Fruit fly (Drosophila melanogaster) whole organism, embryonic: ENCODE measurements around the gene CG14868.
A peak's percentile ranks its signal among the peaks of the same experiment; 100 is the strongest.

Source experiments
- Asciz ChIP-seq: fragments of 200-800 bp; sonication (Bioruptor generic); optimal IDR thresholded peaks from 2 replicates; lab custom pipeline; 2017; ENCODE audit warnings: missing biosample characterization, mild to moderate bottlenecking, missing genetic modification characterization, missing genetic modification reagents
- BtbVII ChIP-seq: fragments of 200-800 bp; sonication (Bioruptor generic); optimal IDR thresholded peaks from 3 replicates; lab custom pipeline; 2017; ENCODE audit warnings: missing biosample characterization, mild to moderate bottlenecking, missing genetic modification characterization
- CG10267 ChIP-seq: fragments of 200-800 bp; sonication (Bioruptor generic); optimal IDR thresholded peaks from 2 replicates; lab custom pipeline; 2018; ENCODE audit warnings: missing biosample characterization, mild to moderate bottlenecking, missing genetic modification characterization, moderate library complexity
- CG10274 ChIP-seq: fragments of 200-800 bp; sonication (Bioruptor generic); optimal IDR thresholded peaks from 3 replicates; lab custom pipeline; 2017; ENCODE audit warnings: missing biosample characterization, mild to moderate bottlenecking, missing genetic modification characterization
- CG11085 ChIP-seq: fragments of 200-800 bp; sonication (Bioruptor generic); IDR thresholded peaks from 2 replicates; pipeline ENCODE4 v1.3.6; 2022; ENCODE audit warnings: missing biosample characterization, missing genetic modification characterization
- CG11456 ChIP-seq: fragments of 200-800 bp; sonication (Bioruptor generic); IDR thresholded peaks from 3 replicates; pipeline ENCODE4 v1.3.6; 2022; ENCODE audit warnings: missing biosample characterization, missing genetic modification characterization
- CG13287 ChIP-seq: fragments of 200-800 bp; sonication (Bioruptor generic); IDR thresholded peaks from 2 replicates; pipeline ENCODE4 v1.3.6; 2022; ENCODE audit warnings: missing biosample characterization, missing genetic modification characterization; ENCODE audit not compliant: partially characterized antibody
- CG13894 ChIP-seq: fragments of 200-800 bp; sonication (Bioruptor generic); optimal IDR thresholded peaks from 3 replicates; lab custom pipeline; 2018; ENCODE audit warnings: missing biosample characterization, mild to moderate bottlenecking, missing genetic modification characterization, moderate library complexity
- CG14710 ChIP-seq: fragments of 200-800 bp; sonication (Bioruptor generic); optimal IDR thresholded peaks from 3 replicates; lab custom pipeline; 2019; ENCODE audit warnings: missing biosample characterization, mild to moderate bottlenecking, missing genetic modification characterization, moderate library complexity
- CG15514 ChIP-seq: fragments of 200-800 bp; sonication (Bioruptor generic); optimal IDR thresholded peaks from 3 replicates; lab custom pipeline; 2017; ENCODE audit warnings: missing biosample characterization, missing genetic modification characterization, mild to moderate bottlenecking, moderate library complexity, missing genetic modification reagents
- CG16813 ChIP-seq: fragments of 200-800 bp; sonication (Bioruptor generic); IDR thresholded peaks from 3 replicates; pipeline ENCODE4 v1.3.6; 2022; ENCODE audit warnings: missing biosample characterization, missing genetic modification characterization; ENCODE audit not compliant: partially characterized antibody
- CG2116 ChIP-seq: fragments of 200-800 bp; sonication (Bioruptor generic); optimal IDR thresholded peaks from 3 replicates; lab custom pipeline; 2018; ENCODE audit warnings: missing biosample characterization, mild to moderate bottlenecking, missing genetic modification characterization
- CG2199 ChIP-seq: fragments of 200-800 bp; sonication (Bioruptor generic); IDR thresholded peaks from 3 replicates; pipeline ENCODE4 v1.3.6; 2022; ENCODE audit warnings: missing biosample characterization, missing genetic modification characterization
- CG43689 ChIP-seq: fragments of 200-800 bp; sonication (Bioruptor generic); IDR thresholded peaks from 2 replicates; pipeline ENCODE4 v1.3.6; 2022; ENCODE audit warnings: missing biosample characterization, missing genetic modification characterization
- CG4424 ChIP-seq: fragments of 200-800 bp; sonication (Bioruptor generic); optimal IDR thresholded peaks from 3 replicates; lab custom pipeline; 2016; ENCODE audit warnings: missing biosample characterization, missing genetic modification characterization
- CG4707 ChIP-seq: fragments of 200-800 bp; sonication (Bioruptor generic); optimal IDR thresholded peaks from 2 replicates; lab custom pipeline; 2018; ENCODE audit warnings: missing biosample characterization, mild to moderate bottlenecking, missing genetic modification characterization, moderate library complexity
- CG5180 ChIP-seq: fragments of 200-800 bp; sonication (Bioruptor generic); optimal IDR thresholded peaks from 3 replicates; lab custom pipeline; 2017; ENCODE audit warnings: missing biosample characterization, missing genetic modification characterization, mild to moderate bottlenecking, moderate library complexity, missing genetic modification reagents
- CG5245 ChIP-seq: fragments of 200-800 bp; sonication (Bioruptor generic); optimal IDR thresholded peaks from 3 replicates; lab custom pipeline; 2016; ENCODE audit warnings: missing biosample characterization, missing genetic modification characterization
- CG6689 ChIP-seq: fragments of 200-800 bp; sonication (Bioruptor generic); IDR thresholded peaks from 2 replicates; pipeline ENCODE4 v1.3.6; 2022; ENCODE audit warnings: missing biosample characterization, missing genetic modification characterization
- CG7963 ChIP-seq: fragments of 200-800 bp; sonication (Bioruptor generic); IDR thresholded peaks from 3 replicates; pipeline ENCODE4 v1.3.6; 2022; ENCODE audit warnings: missing biosample characterization, missing genetic modification characterization; ENCODE audit not compliant: partially characterized antibody
- CG9876 ChIP-seq: fragments of 200-800 bp; sonication (Bioruptor generic); optimal IDR thresholded peaks from 2 replicates; lab custom pipeline; 2016; ENCODE audit warnings: missing biosample characterization, missing genetic modification characterization
- Camta ChIP-seq: fragments of 200-800 bp; sonication (Bioruptor generic); optimal IDR thresholded peaks from 2 replicates; lab custom pipeline; 2016; ENCODE audit warnings: missing biosample characterization, missing genetic modification characterization
- D ChIP-seq, 2 experiments: fragments of 200-800 bp in 1 of 2; fragments of >200 bp in 1 of 2; sonication (Bioruptor generic) in 1 of 2; optimal IDR thresholded peaks; 2 replicates in 1 of 2; 3 replicates in 1 of 2; lab custom pipeline; 2017; ENCODE audit warnings: mild to moderate bottlenecking in 1 of 2, missing biosample characterization in 1 of 2, missing genetic modification characterization in 1 of 2, missing genetic modification reagents in 1 of 2
- Dfd ChIP-seq, 2 experiments: fragments of >200 bp; optimal IDR thresholded peaks; 2 replicates each; lab custom pipeline; 2017; ENCODE audit warnings: missing biosample characterization in 2 of 2, missing genetic modification characterization in 2 of 2
- Drgx ChIP-seq: fragments of 200-800 bp; sonication (Bioruptor generic); IDR thresholded peaks from 2 replicates; pipeline ENCODE4 v1.3.6; 2022; ENCODE audit warnings: missing biosample characterization, missing genetic modification characterization
- Eip74EF ChIP-seq, 2 experiments: fragments of 200-800 bp in 1 of 2; fragments of >200 bp in 1 of 2; sonication (Bioruptor generic) in 1 of 2; optimal IDR thresholded peaks; 2 replicates each; lab custom pipeline; 2017 to 2019; ENCODE audit warnings: missing biosample characterization in 2 of 2, missing genetic modification characterization in 2 of 2, mild to moderate bottlenecking in 1 of 2, moderate library complexity in 1 of 2
- Hsf ChIP-seq: fragments of 200-800 bp; sonication (Bioruptor generic); optimal IDR thresholded peaks from 3 replicates; lab custom pipeline; 2016; ENCODE audit warnings: missing biosample characterization, missing genetic modification characterization
- Nf-YB ChIP-seq: fragments of 200-800 bp; sonication (Bioruptor generic); optimal IDR thresholded peaks from 3 replicates; lab custom pipeline; 2019; ENCODE audit warnings: missing biosample characterization, mild to moderate bottlenecking, missing genetic modification characterization, moderate library complexity
- Oli ChIP-seq: fragments of 200-800 bp; sonication (Bioruptor generic); optimal IDR thresholded peaks from 2 replicates; lab custom pipeline; 2018; ENCODE audit warnings: missing biosample characterization, mild to moderate bottlenecking, missing genetic modification characterization, moderate library complexity
- Ptx1 ChIP-seq: fragments of 200-800 bp; sonication (Bioruptor generic); IDR thresholded peaks from 2 replicates; pipeline ENCODE4 v1.3.6; 2022; ENCODE audit warnings: missing biosample characterization, missing genetic modification characterization
- Sry-β ChIP-seq: fragments of 200-800 bp; sonication (Bioruptor generic); optimal IDR thresholded peaks from 2 replicates; lab custom pipeline; 2018; ENCODE audit warnings: missing biosample characterization, mild to moderate bottlenecking, missing genetic modification characterization, moderate library complexity
- az2 ChIP-seq: fragments of 200-800 bp; sonication (Bioruptor generic); optimal IDR thresholded peaks from 3 replicates; lab custom pipeline; 2016; ENCODE audit warnings: missing biosample characterization, missing genetic modification characterization
- bowl ChIP-seq: fragments of 200-800 bp; sonication (Bioruptor generic); IDR thresholded peaks from 2 replicates; pipeline ENCODE4 v1.3.6; 2022; ENCODE audit warnings: missing biosample characterization, missing genetic modification characterization
- dysf ChIP-seq: fragments of 200-800 bp; sonication (Bioruptor generic); IDR thresholded peaks from 3 replicates; pipeline ENCODE4 v1.3.6; 2022; ENCODE audit warnings: missing biosample characterization, missing genetic modification characterization
- fd96Cb ChIP-seq: fragments of 200-800 bp; sonication (Bioruptor generic); optimal IDR thresholded peaks from 2 replicates; lab custom pipeline; 2018; ENCODE audit warnings: missing biosample characterization, mild to moderate bottlenecking, missing genetic modification characterization, moderate library complexity
- gfzf ChIP-seq: fragments of 200-800 bp; sonication (Bioruptor generic); optimal IDR thresholded peaks from 2 replicates; lab custom pipeline; 2016; ENCODE audit warnings: missing biosample characterization, mild to moderate bottlenecking, missing genetic modification characterization, moderate library complexity
- her ChIP-seq: fragments of 200-800 bp; sonication (Bioruptor generic); optimal IDR thresholded peaks from 2 replicates; lab custom pipeline; 2016; ENCODE audit warnings: missing biosample characterization, missing genetic modification characterization
- lola ChIP-seq, 3 experiments: fragments of >200 bp in 2 of 3; fragments of 200-800 bp in 1 of 3; sonication (Bioruptor generic) in 1 of 3; optimal IDR thresholded peaks; 2 replicates each; lab custom pipeline; 2017 to 2019; ENCODE audit warnings: missing biosample characterization in 3 of 3, missing genetic modification characterization in 3 of 3, mild to moderate bottlenecking in 1 of 3, moderate library complexity in 1 of 3
- nmo ChIP-seq: fragments of 200-800 bp; sonication (Bioruptor generic); optimal IDR thresholded peaks from 2 replicates; lab custom pipeline; 2018; ENCODE audit warnings: missing biosample characterization, mild to moderate bottlenecking, missing genetic modification characterization, moderate library complexity
- onecut ChIP-seq: fragments of 200-800 bp; sonication (Bioruptor generic); IDR thresholded peaks from 2 replicates; pipeline ENCODE4 v1.3.6; 2022; ENCODE audit warnings: missing biosample characterization, missing genetic modification characterization
- pita ChIP-seq: fragments of 200-800 bp; sonication (Bioruptor generic); optimal IDR thresholded peaks from 2 replicates; lab custom pipeline; 2017; ENCODE audit warnings: missing biosample characterization, mild to moderate bottlenecking, missing genetic modification characterization
- sens ChIP-seq: fragments of 200-800 bp; sonication (Bioruptor generic); peaks from one replicate; lab custom pipeline; 2016; ENCODE audit warnings: missing biosample characterization, missing genetic modification characterization
- tgo ChIP-seq: fragments of 200-800 bp; sonication (Bioruptor generic); IDR thresholded peaks from 3 replicates; pipeline ENCODE4 v1.3.6; 2022; ENCODE audit warnings: missing biosample characterization, missing genetic modification characterization
- tio ChIP-seq: fragments of 200-800 bp; sonication (Bioruptor generic); optimal IDR thresholded peaks from 2 replicates; lab custom pipeline; 2017; ENCODE audit warnings: missing biosample characterization, missing genetic modification characterization, inconsistent platforms
- tll ChIP-seq, 2 experiments: fragments of 200-800 bp in 1 of 2; fragments of >200 bp in 1 of 2; sonication (Bioruptor generic) in 1 of 2; optimal IDR thresholded peaks; 2 replicates each; lab custom pipeline; 2017 to 2019; ENCODE audit warnings: missing biosample characterization in 2 of 2, missing genetic modification characterization in 2 of 2, mild to moderate bottlenecking in 1 of 2, moderate library complexity in 1 of 2
- toy ChIP-seq: fragments of 200-800 bp; sonication (Bioruptor generic); IDR thresholded peaks from 2 replicates; pipeline ENCODE4 v1.3.6; 2022; ENCODE audit warnings: missing biosample characterization, missing genetic modification characterization
- trh ChIP-seq: fragments of 200-800 bp; sonication (Bioruptor generic); optimal IDR thresholded peaks from 2 replicates; lab custom pipeline; 2016; ENCODE audit warnings: missing biosample characterization, missing genetic modification characterization
- tup ChIP-seq: fragments of 200-800 bp; sonication (Bioruptor generic); optimal IDR thresholded peaks from 2 replicates; lab custom pipeline; 2016; ENCODE audit warnings: missing biosample characterization, mild to moderate bottlenecking, missing genetic modification characterization, moderate library complexity
- tx ChIP-seq: fragments of 200-800 bp; sonication (Bioruptor generic); optimal IDR thresholded peaks from 2 replicates; lab custom pipeline; 2016; ENCODE audit warnings: missing biosample characterization, missing genetic modification characterization
- zen2 ChIP-seq: fragments of 200-800 bp; sonication (Bioruptor generic); IDR thresholded peaks from 3 replicates; pipeline ENCODE4 v1.3.6; 2022; ENCODE audit warnings: missing biosample characterization, missing genetic modification characterization; ENCODE audit not compliant: partially characterized antibody

CG14868 gene

DNA sequence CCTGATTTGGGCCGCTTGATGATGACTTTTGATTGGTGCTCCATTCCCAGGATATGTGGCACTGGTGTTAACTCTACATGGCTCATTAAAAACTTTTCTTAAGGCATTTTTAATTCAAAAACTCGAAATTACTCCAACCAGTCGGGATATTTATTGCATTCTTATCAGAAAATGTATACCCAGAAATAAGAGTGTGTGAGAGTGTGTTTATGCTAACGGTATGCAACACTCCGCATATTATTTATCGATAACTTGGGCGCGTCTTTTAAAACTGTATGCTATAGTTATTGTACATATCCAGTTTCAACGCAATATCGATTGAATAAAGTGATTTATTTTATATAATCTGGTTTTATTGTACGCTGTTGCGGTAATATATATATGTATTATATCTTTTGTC is 2.3 kb downstream of the CG14868 start, which contains the start of gene CG34404 (continued):
- TF ChIP-seq onecut (GFP tag; lab: Robert Waterston, UW) (no peak), Ptx1 (GFP tag; lab: Robert Waterston, UW) (no peak), CG4424 (GFP tag; lab: Kevin White, UChicago) (no peak), CG9876 (no peak), CG6689 (GFP tag; lab: Robert Waterston, UW) (no peak), tio (GFP tag; lab: Kevin White, UChicago) (no peak), az2 (GFP tag; lab: Kevin White, UChicago) (no peak), Asciz (GFP tag; lab: Kevin White, UChicago) (no peak), CG11085 (GFP tag; lab: Robert Waterston, UW) (no peak), D (optimal IDR thresholded peaks at IDR 0.05; lab: Kevin White, UChicago) (no peak), D (GFP tag; optimal IDR thresholded peaks at IDR 0.05; lab: Kevin White, UChicago) (no peak), CG2116 (GFP tag; lab: Kevin White, UChicago) (peak; percentile 41), tx (no peak), CG13287 (peak; percentile 62), gfzf (no peak), toy (no peak), Sry-β (GFP tag; lab: Kevin White, UChicago) (no peak), tup (GFP tag; lab: Kevin White, UChicago) (no peak), zen2 (GFP tag; lab: Robert Waterston, UW) (peak; percentile 32; the same call in 2 of the 3 replicates), BtbVII (GFP tag; lab: Kevin White, UChicago) (no peak), sens (GFP tag; lab: Kevin White, UChicago) (peak; percentile 62), lola (GFP tag; optimal IDR thresholded peaks at IDR 0.05; lab: Kevin White, UChicago) (no peak), tll (GFP tag; optimal IDR thresholded peaks at IDR 0.05; lab: Kevin White, UChicago) (no peak), CG5245 (GFP tag; lab: Kevin White, UChicago) (no peak), CG7963 (no peak), Camta (no peak), CG10274 (GFP tag; lab: Kevin White, UChicago) (no peak), CG10267 (peak; percentile 93), CG15514 (GFP tag; lab: Kevin White, UChicago) (peak; percentile 50), CG14710 (tag; lab: Kevin White, UChicago) (peak; percentile 42), CG13894 (tag; lab: Kevin White, UChicago) (no peak), CG5180 (no peak), her (GFP tag; lab: Kevin White, UChicago) (peak; percentile 4), nmo (GFP tag; lab: Kevin White, UChicago) (no peak), bowl (GFP tag; lab: Robert Waterston, UW) (no peak), Nf-YB (no peak), Dfd (GFP tag; optimal IDR thresholded peaks at IDR 0.05; lab: Kevin White, UChicago) (no peak), CG11456 (no peak), dysf (GFP tag; lab: Robert Waterston, UW) (no peak), CG43689 (GFP tag; lab: Robert Waterston, UW) (no peak), fd96Cb (tag; lab: Kevin White, UChicago) (no peak), Drgx (GFP tag; lab: Robert Waterston, UW) (no peak), CG4707 (no peak), pita (GFP tag; lab: Kevin White, UChicago) (no peak), CG16813 (GFP tag; lab: Robert Waterston, UW) (0 out of 3 replicates have a peak, but pooled peaks have one; percentile 26), Eip74EF (GFP tag; optimal IDR thresholded peaks at IDR 0.05; lab: Kevin White, UChicago) (no peak), trh (GFP tag; lab: Kevin White, UChicago) (no peak), Hsf (GFP tag; lab: Kevin White, UChicago) (no peak), CG2199 (GFP tag; lab: Robert Waterston, UW) (no peak), Oli (tag; lab: Kevin White, UChicago) (no peak), tgo (GFP tag; lab: Robert Waterston, UW) (no peak)
- TF ChIP-seq, all 482 proteins: peak for 41
